Worm (Caenorhabditis elegans): Measurements from ENCODE around the gene aptf-3.

ce11 chrII:8612470-8612869, 18.5 kb downstream of the aptf-3 start, which contains the start of gene T22C8.1:
- TF ChIP-seq ref-1 (GFP tag; conservative IDR thresholded peaks at IDR 0.05), result no peak
- TF ChIP-seq flt-1 (GFP tag; IDR thresholded peaks at IDR 0.05), result no peak
- no peak for TF ChIP-seq ztf-23 (GFP tag; IDR thresholded peaks at IDR 0.05)
- no peak for TF ChIP-seq cog-1 (tag; optimal IDR thresholded peaks at IDR 0.05)
- TF ChIP-seq med-1 (GFP tag; optimal IDR thresholded peaks at IDR 0.05; ENCODE audit: insufficient read depth), result no peak

All from whole organism, midembryonic.